Worm (Caenorhabditis elegans) whole organism, L1 larva: ENCODE results near the gene clec-148.

Experiments used
- C04F5.9 ChIP-seq: sonication (generic microtip); optimal IDR thresholded peaks from 2 replicates; lab custom pipeline; 2016; ENCODE audit warnings: missing genetic modification characterization, missing compliant biosample characterization
- C16A3.4 ChIP-seq: fragments of 150-350 bp; optimal IDR thresholded peaks from 2 replicates; lab custom pipeline; 2014; ENCODE audit warnings: missing biosample characterization, missing genetic modification characterization
- C34B4.2 ChIP-seq: sonication (generic microtip); optimal IDR thresholded peaks from 2 replicates; lab custom pipeline; 2017; ENCODE audit warnings: mild to moderate bottlenecking, missing genetic modification characterization, missing compliant biosample characterization
- Y116A8C.19 ChIP-seq: sonication (generic microtip); optimal IDR thresholded peaks from 2 replicates; lab custom pipeline; 2016; ENCODE audit warnings: missing compliant biosample characterization, missing genetic modification characterization, borderline replicate concordance
- aly-2 ChIP-seq: fragments of 150-350 bp; optimal IDR thresholded peaks from 2 replicates; lab custom pipeline; 2014; ENCODE audit warnings: missing biosample characterization, missing genetic modification characterization
- ama-1 ChIP-seq: fragments of 150-350 bp; optimal IDR thresholded peaks from 2 replicates; lab custom pipeline; 2014
- blmp-1 ChIP-seq: fragments of 150-350 bp; optimal IDR thresholded peaks from 2 replicates; lab custom pipeline; 2014; ENCODE audit warnings: missing biosample characterization, missing genetic modification characterization
- ceh-63 ChIP-seq: fragments of 200-800 bp; sonication (Bioruptor generic); optimal IDR thresholded peaks from 2 replicates; lab custom pipeline; 2018; ENCODE audit warnings: mild to moderate bottlenecking, missing genetic modification characterization, missing compliant biosample characterization
- ceh-8 ChIP-seq: fragments of 200-800 bp; sonication (Bioruptor generic); optimal IDR thresholded peaks from 2 replicates; lab custom pipeline; 2018; ENCODE audit warnings: mild to moderate bottlenecking, missing genetic modification characterization, moderate library complexity, missing compliant biosample characterization
- ceh-88 ChIP-seq: fragments of 200-800 bp; sonication (Bioruptor generic); IDR thresholded peaks from 2 replicates; pipeline ENCODE4 v1.3.6; 2022; ENCODE audit warnings: missing genetic modification characterization, missing compliant biosample characterization
- ceh-90 ChIP-seq: sonication (generic microtip); optimal IDR thresholded peaks from 2 replicates; lab custom pipeline; 2016; ENCODE audit warnings: missing genetic modification characterization, missing compliant biosample characterization
- ces-1 ChIP-seq: fragments of 150-350 bp; optimal IDR thresholded peaks from 2 replicates; lab custom pipeline; 2014; ENCODE audit warnings: missing biosample characterization, missing genetic modification reagents, missing genetic modification characterization
- efl-1 ChIP-seq, 4 experiments: fragments of 150-350 bp; optimal IDR thresholded peaks in 3 of 4; peaks in 1 of 4; 1 replicate in 1 of 4; 2 replicates in 3 of 4; lab custom pipeline; 2014; ENCODE audit warnings: missing biosample characterization in 2 of 4, missing genetic modification characterization in 2 of 4, missing genetic modification reagents in 2 of 4
- efl-3 ChIP-seq: fragments of 200-800 bp; sonication (Bioruptor generic); optimal IDR thresholded peaks from 2 replicates; lab custom pipeline; 2018; ENCODE audit warnings: mild to moderate bottlenecking, missing genetic modification characterization, missing compliant biosample characterization
- egl-13 ChIP-seq: sonication (generic microtip); optimal IDR thresholded peaks from 2 replicates; lab custom pipeline; 2016; ENCODE audit warnings: missing genotype, missing genetic modification reagents, missing genetic modification characterization, missing compliant biosample characterization
- elt-2 ChIP-seq: sonication (generic microtip); optimal IDR thresholded peaks from 2 replicates; lab custom pipeline; 2016; ENCODE audit warnings: missing genetic modification characterization, mild to moderate bottlenecking, inconsistent platforms, missing compliant biosample characterization, missing genetic modification reagents
- fkh-10 ChIP-seq: sonication (generic microtip); optimal IDR thresholded peaks from 2 replicates; lab custom pipeline; 2017; ENCODE audit warnings: missing biosample characterization, missing genetic modification reagents, missing genetic modification characterization
- fkh-4 ChIP-seq: sonication (generic microtip); optimal IDR thresholded peaks from 2 replicates; lab custom pipeline; 2016; ENCODE audit warnings: missing compliant biosample characterization, missing genetic modification characterization, borderline replicate concordance
- fkh-8 ChIP-seq: sonication (generic microtip); optimal IDR thresholded peaks from 2 replicates; lab custom pipeline; 2016; ENCODE audit warnings: mild to moderate bottlenecking, missing genetic modification characterization, missing compliant biosample characterization
- fos-1 ChIP-seq: fragments of 150-350 bp; optimal IDR thresholded peaks from 2 replicates; lab custom pipeline; 2014; ENCODE audit warnings: missing biosample characterization, missing genetic modification characterization
- hlh-17 ChIP-seq: fragments of 200-800 bp; sonication (Bioruptor generic); optimal IDR thresholded peaks from 2 replicates; lab custom pipeline; 2018; ENCODE audit warnings: missing genetic modification characterization, mild to moderate bottlenecking, missing compliant biosample characterization, moderate library complexity, borderline replicate concordance
- lin-13 ChIP-seq: fragments of 150-350 bp; optimal IDR thresholded peaks from 2 replicates; lab custom pipeline; 2014; ENCODE audit warnings: missing biosample characterization, missing genetic modification reagents, missing genetic modification characterization
- lin-14 ChIP-seq: fragments of 200-800 bp; sonication (Bioruptor generic); optimal IDR thresholded peaks from 2 replicates; lab custom pipeline; 2018; ENCODE audit warnings: mild to moderate bottlenecking, missing genetic modification characterization, moderate library complexity, missing compliant biosample characterization
- lin-35 ChIP-seq, 2 experiments: fragments of 150-350 bp; optimal IDR thresholded peaks; 2 replicates each; lab custom pipeline; 2014; ENCODE audit warnings: missing biosample characterization in 2 of 2, missing genetic modification characterization in 2 of 2, missing genetic modification reagents in 2 of 2
- lin-39 ChIP-seq: fragments of 150-350 bp; optimal IDR thresholded peaks from 2 replicates; lab custom pipeline; 2014; ENCODE audit warnings: missing biosample characterization, missing genetic modification reagents, missing genetic modification characterization
- lir-3 ChIP-seq: sonication (generic microtip); optimal IDR thresholded peaks from 2 replicates; lab custom pipeline; 2016; ENCODE audit warnings: mild to moderate bottlenecking, missing genetic modification characterization, moderate library complexity, missing compliant biosample characterization; ENCODE audit not compliant: poor library complexity
- lsy-2 ChIP-seq, 2 experiments: fragments of 150-350 bp; optimal IDR thresholded peaks; 2 replicates each; lab custom pipeline; 2014; ENCODE audit warnings: missing biosample characterization in 2 of 2, missing genetic modification characterization in 2 of 2
- mab-9 ChIP-seq: fragments of 200-800 bp; sonication (Bioruptor generic); IDR thresholded peaks from 2 replicates; pipeline ENCODE4 v1.3.6; 2022; ENCODE audit warnings: missing genetic modification reagents, missing genetic modification characterization, missing compliant biosample characterization
- mef-2 ChIP-seq: fragments of 150-350 bp; optimal IDR thresholded peaks from 2 replicates; lab custom pipeline; 2014; ENCODE audit warnings: missing biosample characterization, missing genetic modification characterization
- mep-1 ChIP-seq: fragments of 150-350 bp; optimal IDR thresholded peaks from 2 replicates; lab custom pipeline; 2014; ENCODE audit warnings: missing biosample characterization, missing genetic modification characterization
- nhr-12 ChIP-seq: sonication (generic microtip); optimal IDR thresholded peaks from 2 replicates; lab custom pipeline; 2017; ENCODE audit warnings: missing biosample characterization, missing genetic modification characterization
- nhr-19 ChIP-seq: fragments of 200-800 bp; sonication (Bioruptor generic); conservative IDR thresholded peaks from 2 replicates; pipeline ENCODE4 v1.3.6; 2022; ENCODE audit warnings: missing genetic modification characterization, missing compliant biosample characterization
- nhr-20 ChIP-seq: sonication (generic microtip); optimal IDR thresholded peaks from 2 replicates; lab custom pipeline; 2016; ENCODE audit warnings: mild to moderate bottlenecking, missing genetic modification characterization, missing compliant biosample characterization
- nhr-237 ChIP-seq: fragments of 150-350 bp; optimal IDR thresholded peaks from 2 replicates; lab custom pipeline; 2014; ENCODE audit warnings: missing biosample characterization, missing genetic modification characterization
- nhr-28 ChIP-seq: fragments of 150-350 bp; optimal IDR thresholded peaks from 2 replicates; lab custom pipeline; 2014; ENCODE audit warnings: missing biosample characterization, missing genetic modification characterization
- nhr-47 ChIP-seq: sonication (generic microtip); optimal IDR thresholded peaks from 2 replicates; lab custom pipeline; 2016; ENCODE audit warnings: mild to moderate bottlenecking, missing genetic modification characterization, moderate library complexity, missing compliant biosample characterization
- nhr-77 ChIP-seq: fragments of 150-350 bp; optimal IDR thresholded peaks from 2 replicates; lab custom pipeline; 2014; ENCODE audit warnings: missing biosample characterization, missing genetic modification characterization
- nhr-85 ChIP-seq: sonication (generic microtip); peaks from one replicate; lab custom pipeline; 2016; ENCODE audit warnings: missing genetic modification characterization, inconsistent platforms, missing compliant biosample characterization
- nhr-90 ChIP-seq: sonication (generic microtip); optimal IDR thresholded peaks from 2 replicates; lab custom pipeline; 2016; ENCODE audit warnings: mild to moderate bottlenecking, missing genetic modification characterization, missing compliant biosample characterization; ENCODE audit not compliant: poor library complexity
- pag-3 ChIP-seq: sonication (generic microtip); optimal IDR thresholded peaks from 2 replicates; lab custom pipeline; 2017; ENCODE audit warnings: missing genetic modification characterization, mild to moderate bottlenecking, missing compliant biosample characterization, antibody characterized with exemption, borderline replicate concordance; ENCODE audit not compliant: insufficient read depth
- pax-3 ChIP-seq: fragments of 200-800 bp; sonication (Bioruptor generic); optimal IDR thresholded peaks from 2 replicates; lab custom pipeline; 2018; ENCODE audit warnings: mild to moderate bottlenecking, missing genetic modification characterization, moderate library complexity, missing compliant biosample characterization
- rnt-1 ChIP-seq: sonication (generic microtip); optimal IDR thresholded peaks from 2 replicates; lab custom pipeline; 2016; ENCODE audit warnings: mild to moderate bottlenecking, missing genetic modification characterization, moderate library complexity, missing compliant biosample characterization
- snu-23 ChIP-seq: sonication (generic microtip); optimal IDR thresholded peaks from 2 replicates; lab custom pipeline; 2016; ENCODE audit warnings: missing genetic modification characterization, missing compliant biosample characterization
- sptf-1 ChIP-seq: fragments of 150-350 bp; optimal IDR thresholded peaks from 2 replicates; lab custom pipeline; 2014; ENCODE audit warnings: missing biosample characterization, missing genetic modification characterization
- sup-37 ChIP-seq: fragments of 200-800 bp; sonication (Bioruptor generic); optimal IDR thresholded peaks from 2 replicates; lab custom pipeline; 2018; ENCODE audit warnings: mild to moderate bottlenecking, missing genetic modification characterization, missing compliant biosample characterization
- tbx-2 ChIP-seq: sonication (generic microtip); optimal IDR thresholded peaks from 2 replicates; lab custom pipeline; 2016; ENCODE audit warnings: missing genetic modification characterization, missing compliant biosample characterization
- tlp-1 ChIP-seq: fragments of 150-350 bp; optimal IDR thresholded peaks from 2 replicates; lab custom pipeline; 2014; ENCODE audit warnings: missing biosample characterization, missing genetic modification characterization
- unc-130 ChIP-seq: fragments of 150-350 bp; optimal IDR thresholded peaks from 2 replicates; lab custom pipeline; 2017; ENCODE audit warnings: missing biosample characterization, missing genetic modification characterization, inconsistent platforms
- unc-62 ChIP-seq: fragments of 150-350 bp; optimal IDR thresholded peaks from 2 replicates; lab custom pipeline; 2014; ENCODE audit warnings: missing biosample characterization, missing genetic modification reagents, missing genetic modification characterization
- unc-98 ChIP-seq: fragments of 200-800 bp; sonication (Bioruptor generic); IDR thresholded peaks from 2 replicates; pipeline ENCODE4 v1.3.6; 2022; ENCODE audit warnings: missing genetic modification characterization, missing compliant biosample characterization
- zag-1 ChIP-seq: fragments of 150-350 bp; optimal IDR thresholded peaks from 2 replicates; lab custom pipeline; 2014; ENCODE audit warnings: missing biosample characterization, missing genetic modification characterization
- ztf-11 ChIP-seq, 2 experiments: sonication (generic microtip); optimal IDR thresholded peaks; 2 replicates each; lab custom pipeline; 2016 to 2017; ENCODE audit warnings: missing genetic modification characterization in 2 of 2, missing biosample characterization in 1 of 2, missing compliant biosample characterization in 1 of 2
- ztf-4 ChIP-seq: fragments of 150-350 bp; optimal IDR thresholded peaks from 2 replicates; lab custom pipeline; 2014; ENCODE audit warnings: missing biosample characterization, missing genetic modification characterization

Gene clec-148

DNA sequence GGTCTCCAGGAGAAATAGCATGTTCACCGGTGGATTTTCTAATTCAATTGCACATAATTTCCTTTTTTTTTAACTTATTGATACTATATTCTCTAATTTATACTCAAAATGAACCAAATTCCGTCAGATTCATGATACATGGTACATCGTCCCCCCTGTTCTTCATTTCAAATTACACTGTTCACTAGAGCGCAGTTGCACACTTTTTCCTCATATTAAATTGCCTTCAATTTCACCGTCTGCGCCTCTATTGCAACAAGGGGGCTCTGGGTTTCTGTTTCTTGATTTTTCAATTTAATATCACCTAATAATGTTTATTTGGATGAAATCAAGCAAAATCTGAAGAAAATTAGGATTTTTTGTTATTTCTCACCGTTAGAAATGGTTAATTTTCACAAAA, 44.0 kb downstream of the clec-148 start (continued):
- no peak for TF ChIP-seq nhr-12 (tag; lab: Kevin White, UChicago)
- no peak for TF ChIP-seq nhr-237 (tag; lab: Kevin White, UChicago)
- no peak for TF ChIP-seq tlp-1 (tag; lab: Kevin White, UChicago)
- TF ChIP-seq sup-37 (GFP tag; lab: Kevin White, UChicago) = no peak
- TF ChIP-seq fkh-8 (tag; lab: Kevin White, UChicago) = peak; percentile 56
- peak; percentile 15; the same call in 1 of the 2 replicates for TF ChIP-seq nhr-19 (GFP tag; lab: Robert Waterston, UW)
- no peak for TF ChIP-seq fkh-10
- TF ChIP-seq zag-1 (tag; lab: Kevin White, UChicago) = peak; percentile 14
- no peak for TF ChIP-seq ceh-8 (GFP tag; lab: Kevin White, UChicago)
- no peak for TF ChIP-seq egl-13 (tag; lab: Kevin White, UChicago)
- TF ChIP-seq lin-35 (GFP tag; optimal IDR thresholded peaks at IDR 0.05; lab: Kevin White, UChicago) = peak; percentile 68 to 72
- no peak for TF ChIP-seq ceh-90 (tag; lab: Kevin White, UChicago)
- TF ChIP-seq tbx-2 = peak; percentile 9
- TF ChIP-seq nhr-90 (tag; lab: Kevin White, UChicago) = no peak
- no peak for TF ChIP-seq mef-2 (tag; lab: Kevin White, UChicago)
- no peak for TF ChIP-seq ztf-11 (tag; optimal IDR thresholded peaks at IDR 0.05; lab: Kevin White, UChicago)
- TF ChIP-seq ceh-88 (GFP tag; lab: Robert Waterston, UW) = no peak
- TF ChIP-seq ama-1 = no peak
- TF ChIP-seq nhr-47 (tag; lab: Kevin White, UChicago) = peak; percentile 55
- TF ChIP-seq snu-23 = peak; percentile 64
- TF ChIP-seq pag-3 (tag; lab: Kevin White, UChicago) = no peak
- TF ChIP-seq sptf-1 (tag; lab: Kevin White, UChicago) = no peak
- TF ChIP-seq ceh-63 (GFP tag; lab: Kevin White, UChicago) = no peak
- TF ChIP-seq nhr-77 (tag; lab: Kevin White, UChicago) = no peak
- no peak for TF ChIP-seq pax-3 (tag; lab: Kevin White, UChicago)
- TF ChIP-seq hlh-17 (GFP tag; lab: Kevin White, UChicago) = no peak
- TF ChIP-seq fos-1 (tag; lab: Kevin White, UChicago) = no peak
- peak; percentile 34 for TF ChIP-seq lir-3 (tag; lab: Kevin White, UChicago)
- no peak for TF ChIP-seq Y116A8C.19 (tag; lab: Kevin White, UChicago)
- peak; percentile 1 for TF ChIP-seq elt-2 (tag; lab: Kevin White, UChicago)
- TF ChIP-seq lin-13 (GFP tag; lab: Kevin White, UChicago) = peak; percentile 53
- TF ChIP-seq C16A3.4 = peak; percentile 71
- no peak for TF ChIP-seq fkh-4 (tag; lab: Kevin White, UChicago)
- peak; percentile 77 for TF ChIP-seq lin-14 (GFP tag; lab: Kevin White, UChicago)
- TF ChIP-seq unc-62 (GFP tag; lab: Kevin White, UChicago) = no peak
- no peak for TF ChIP-seq lin-39 (tag; lab: Kevin White, UChicago)
- peak; percentile 64 to 82 for TF ChIP-seq lsy-2 (tag; optimal IDR thresholded peaks at IDR 0.05; lab: Kevin White, UChicago)
- TF ChIP-seq C34B4.2 (tag; lab: Kevin White, UChicago) = no peak
- peak; percentile 71 for TF ChIP-seq nhr-85 (tag; lab: Kevin White, UChicago)
- TF ChIP-seq aly-2 (tag; lab: Kevin White, UChicago) = no peak
- TF ChIP-seq blmp-1 (tag; lab: Kevin White, UChicago) = peak; percentile 42
- TF ChIP-seq efl-1 (optimal IDR thresholded peaks at IDR 0.05; lab: Kevin White, UChicago) = peak; percentile 65 to 67
- TF ChIP-seq efl-1 (GFP tag; optimal IDR thresholded peaks at IDR 0.05 in 1 of 2; lab: Kevin White, UChicago) = peak; percentile 64 to 94
- no peak for TF ChIP-seq unc-98 (GFP tag; lab: Robert Waterston, UW)
- TF ChIP-seq rnt-1 (tag; lab: Kevin White, UChicago) = peak; percentile 42
- TF ChIP-seq C04F5.9 (tag; lab: Kevin White, UChicago) = no peak
- TF ChIP-seq unc-130 = peak; percentile 27
- peak; percentile 79 for TF ChIP-seq mep-1
- TF ChIP-seq ztf-4 = no peak
- no peak for TF ChIP-seq efl-3 (GFP tag; lab: Kevin White, UChicago)
- peak; percentile 37 for TF ChIP-seq nhr-20 (tag; lab: Kevin White, UChicago)
- no peak for TF ChIP-seq ces-1 (GFP tag; lab: Kevin White, UChicago)
- TF ChIP-seq mab-9 (GFP tag; lab: Robert Waterston, UW) = no peak
- TF ChIP-seq nhr-28 (tag; lab: Kevin White, UChicago) = no peak
